Worm (Caenorhabditis elegans) whole organism, young adult: ENCODE results near the gene T28C12.1.

Experiments
- C17E4.6 ChIP-seq: fragments of 200-800 bp; sonication (Bioruptor generic); IDR thresholded peaks from 2 replicates; pipeline ENCODE4 v1.3.6; 2022; ENCODE audit warnings: missing genetic modification reagents, missing genetic modification characterization, missing compliant biosample characterization
- D2030.7 ChIP-seq: fragments of 200-800 bp; sonication (Bioruptor generic); IDR thresholded peaks from 2 replicates; pipeline ENCODE4 v1.3.6; 2022; ENCODE audit warnings: missing genetic modification reagents, missing genetic modification characterization, missing compliant biosample characterization
- F22D6.2 ChIP-seq: sonication (generic microtip); optimal IDR thresholded peaks from 2 replicates; lab custom pipeline; 2016; ENCODE audit warnings: mild to moderate bottlenecking, missing genetic modification characterization, missing compliant biosample characterization
- F39B2.1 ChIP-seq: fragments of 200-800 bp; sonication (Bioruptor generic); IDR thresholded peaks from 2 replicates; pipeline ENCODE4 v1.3.6; 2022; ENCODE audit warnings: missing genetic modification reagents, missing genetic modification characterization, missing compliant biosample characterization
- F52B5.7 ChIP-seq: sonication (generic microtip); optimal IDR thresholded peaks from 2 replicates; lab custom pipeline; 2016; ENCODE audit warnings: mild to moderate bottlenecking, missing genetic modification characterization, missing compliant biosample characterization
- K11D2.4 ChIP-seq: fragments of 200-800 bp; sonication (Bioruptor generic); IDR thresholded peaks from 2 replicates; pipeline ENCODE4 v1.3.6; 2022; ENCODE audit warnings: missing genetic modification reagents, missing genetic modification characterization, missing compliant biosample characterization
- K12H6.12 ChIP-seq: fragments of 200-800 bp; sonication (Bioruptor generic); optimal IDR thresholded peaks from 2 replicates; lab custom pipeline; 2018; ENCODE audit warnings: mild to moderate bottlenecking, missing genetic modification characterization, missing compliant biosample characterization
- T07F8.4 ChIP-seq: sonication (generic microtip); optimal IDR thresholded peaks from 2 replicates; lab custom pipeline; 2016; ENCODE audit warnings: mild to moderate bottlenecking, missing genetic modification characterization, moderate library complexity, missing compliant biosample characterization
- T26A5.8 ChIP-seq: sonication (generic microtip); optimal IDR thresholded peaks from 2 replicates; lab custom pipeline; 2016; ENCODE audit warnings: missing genetic modification characterization, missing compliant biosample characterization
- Y56A3A.18 ChIP-seq: fragments of 200-800 bp; sonication (Bioruptor generic); IDR thresholded peaks from 2 replicates; pipeline ENCODE4 v1.3.6; 2022; ENCODE audit warnings: missing genetic modification reagents, missing genetic modification characterization, missing compliant biosample characterization
- Y79H2A.3 ChIP-seq: fragments of 200-800 bp; sonication (Bioruptor generic); conservative IDR thresholded peaks from 2 replicates; pipeline ENCODE4 v1.3.6; 2022; ENCODE audit warnings: missing genetic modification reagents, missing genetic modification characterization, missing compliant biosample characterization
- aptf-2 ChIP-seq: fragments of 200-800 bp; sonication (Bioruptor generic); conservative IDR thresholded peaks from 2 replicates; pipeline ENCODE4 v1.3.6; 2022; ENCODE audit warnings: missing genetic modification reagents, missing genetic modification characterization, missing compliant biosample characterization
- bed-1 ChIP-seq: fragments of 200-800 bp; sonication (Bioruptor generic); IDR thresholded peaks from 2 replicates; pipeline ENCODE4 v1.3.6; 2022; ENCODE audit warnings: missing genetic modification reagents, missing genetic modification characterization, missing compliant biosample characterization
- chd-7 ChIP-seq: sonication (generic microtip); optimal IDR thresholded peaks from 2 replicates; lab custom pipeline; 2016; ENCODE audit warnings: mild to moderate bottlenecking, missing genetic modification characterization, moderate library complexity, missing compliant biosample characterization
- dpl-1 ChIP-seq: fragments of 150-350 bp; optimal IDR thresholded peaks from 2 replicates; lab custom pipeline; 2014; ENCODE audit warnings: missing biosample characterization, missing genetic modification reagents, missing genetic modification characterization
- him-1 ChIP-seq: sonication (generic microtip); optimal IDR thresholded peaks from 2 replicates; lab custom pipeline; 2016; ENCODE audit warnings: missing genotype, missing genetic modification reagents, missing genetic modification characterization, missing compliant biosample characterization
- hlh-12 ChIP-seq: sonication (generic microtip); optimal IDR thresholded peaks from 2 replicates; lab custom pipeline; 2016; ENCODE audit warnings: missing genetic modification characterization, missing compliant biosample characterization
- hmg-1.2 ChIP-seq: fragments of 200-800 bp; sonication (Bioruptor generic); IDR thresholded peaks from 2 replicates; pipeline ENCODE4 v1.3.6; 2022; ENCODE audit warnings: missing genetic modification reagents, missing genetic modification characterization, missing compliant biosample characterization
- lin-40 ChIP-seq: sonication (generic microtip); optimal IDR thresholded peaks from 2 replicates; lab custom pipeline; 2016; ENCODE audit warnings: missing genetic modification characterization, mild to moderate bottlenecking, missing compliant biosample characterization, missing genotype, missing genetic modification reagents
- lsl-1 ChIP-seq: fragments of 200-800 bp; sonication (Bioruptor generic); optimal IDR thresholded peaks from 2 replicates; lab custom pipeline; 2018; ENCODE audit warnings: mild to moderate bottlenecking, missing genetic modification characterization, moderate library complexity, missing compliant biosample characterization
- madf-10 ChIP-seq: sonication (generic microtip); optimal IDR thresholded peaks from 2 replicates; lab custom pipeline; 2016; ENCODE audit warnings: mild to moderate bottlenecking, missing genetic modification characterization, missing compliant biosample characterization
- madf-3 ChIP-seq: fragments of 200-800 bp; sonication (Bioruptor generic); IDR thresholded peaks from 2 replicates; pipeline ENCODE4 v1.3.6; 2022; ENCODE audit warnings: missing genetic modification reagents, missing genetic modification characterization, missing compliant biosample characterization
- mes-4 ChIP-seq: sonication (generic microtip); optimal IDR thresholded peaks from 2 replicates; lab custom pipeline; 2016; ENCODE audit warnings: missing genotype, missing genetic modification characterization, missing compliant biosample characterization
- nfya-2 ChIP-seq: fragments of 200-800 bp; sonication (Bioruptor generic); IDR thresholded peaks from 2 replicates; pipeline ENCODE4 v1.3.6; 2022; ENCODE audit warnings: missing genetic modification reagents, missing genetic modification characterization, missing compliant biosample characterization
- nhr-80 ChIP-seq: sonication (generic microtip); optimal IDR thresholded peaks from 2 replicates; lab custom pipeline; 2016; ENCODE audit warnings: missing genetic modification characterization, missing compliant biosample characterization
- pbrm-1 ChIP-seq: fragments of 200-800 bp; sonication (Bioruptor generic); IDR thresholded peaks from 2 replicates; pipeline ENCODE4 v1.3.6; 2022; ENCODE audit warnings: missing genetic modification reagents, missing genetic modification characterization, missing compliant biosample characterization
- rcor-1 ChIP-seq: fragments of 200-800 bp; sonication (Bioruptor generic); IDR thresholded peaks from 2 replicates; pipeline ENCODE4 v1.3.6; 2022; ENCODE audit warnings: missing genetic modification reagents, missing genetic modification characterization, missing compliant biosample characterization
- snpc-1.3 ChIP-seq: sonication (generic microtip); optimal IDR thresholded peaks from 2 replicates; lab custom pipeline; 2017; ENCODE audit warnings: missing genetic modification characterization, mild to moderate bottlenecking, missing compliant biosample characterization, antibody characterized with exemption, moderate library complexity, missing genotype, missing genetic modification reagents; ENCODE audit not compliant: insufficient read depth
- sptf-2 ChIP-seq: fragments of 200-800 bp; sonication (Bioruptor generic); optimal IDR thresholded peaks from 2 replicates; lab custom pipeline; 2018; ENCODE audit warnings: mild to moderate bottlenecking, missing genetic modification characterization, missing compliant biosample characterization
- xnd-1 ChIP-seq: sonication (generic microtip); optimal IDR thresholded peaks from 2 replicates; lab custom pipeline; 2016; ENCODE audit warnings: missing genotype, missing genetic modification reagents, missing genetic modification characterization, missing compliant biosample characterization
- ztf-26 ChIP-seq: sonication (generic microtip); optimal IDR thresholded peaks from 2 replicates; lab custom pipeline; 2017; ENCODE audit warnings: missing genetic modification characterization, missing compliant biosample characterization

The T28C12.1 gene

DNA sequence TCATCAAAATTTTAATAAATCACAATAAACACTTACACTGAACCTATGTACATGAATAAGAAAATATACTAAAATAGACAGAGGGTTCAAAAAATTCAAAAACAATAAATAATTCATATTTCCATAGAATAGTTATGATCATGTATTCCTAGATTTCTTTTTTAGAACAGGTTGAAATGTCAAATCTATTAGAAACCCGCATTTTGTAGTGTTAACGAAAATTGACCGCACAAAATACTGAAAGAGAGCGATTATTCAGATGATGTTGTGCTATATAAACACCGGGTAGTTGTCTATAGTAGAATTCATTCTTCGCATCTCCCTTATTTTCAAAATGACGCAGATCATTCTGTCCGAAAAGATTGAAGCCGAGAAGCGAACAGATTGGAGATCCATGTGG lies at the start of gene T28C12.1:
Gene T28C12.1, plus strand, starts transcription at position 301 of the 400 bp plus-strand sequence.
- no peak for TF ChIP-seq hmg-1.2 (GFP tag; lab: Robert Waterston, UW)
- TF ChIP-seq hlh-12 (tag; lab: Kevin White, UChicago), result no peak
- TF ChIP-seq Y56A3A.18 (GFP tag; lab: Robert Waterston, UW), result no peak
- no peak for TF ChIP-seq lin-40 (tag; lab: Kevin White, UChicago)
- no peak for TF ChIP-seq T26A5.8 (tag; lab: Kevin White, UChicago)
- no peak for TF ChIP-seq D2030.7 (GFP tag; lab: Robert Waterston, UW)
- no peak for TF ChIP-seq him-1
- no peak for TF ChIP-seq pbrm-1 (GFP tag; lab: Robert Waterston, UW)
- TF ChIP-seq madf-3 (GFP tag; lab: Robert Waterston, UW), result no peak
- TF ChIP-seq F39B2.1 (GFP tag; lab: Robert Waterston, UW), result no peak
- TF ChIP-seq C17E4.6, result no peak

DNA sequence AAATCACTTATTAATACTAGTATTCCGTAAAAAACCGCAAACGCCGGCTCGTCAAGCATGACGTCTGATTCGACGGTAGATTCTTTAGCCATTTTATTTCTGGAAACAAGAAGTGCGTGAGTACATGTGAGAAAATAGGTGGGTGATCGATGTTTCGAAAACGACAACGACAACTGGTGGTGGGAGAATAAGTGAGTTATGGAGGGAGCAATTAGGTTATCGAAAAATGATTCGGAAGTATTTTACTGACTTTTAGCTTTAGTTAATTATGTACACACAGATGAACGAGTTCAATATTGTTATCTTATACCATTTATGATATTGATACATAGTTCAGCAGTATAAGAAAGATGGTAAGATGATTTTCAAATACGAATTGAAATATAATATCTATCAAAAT lies 45.4 kb upstream of the T28C12.1 start, which contains the start of gene srn-1:
Gene srn-1, minus strand, starts transcription at position 101 of the 400 bp plus-strand sequence.
- TF ChIP-seq snpc-1.3, result no peak
- no peak for TF ChIP-seq mes-4
- no peak for TF ChIP-seq chd-7 (tag; lab: Kevin White, UChicago)
- no peak for TF ChIP-seq dpl-1
- TF ChIP-seq madf-10 (tag; lab: Kevin White, UChicago), result no peak
- TF ChIP-seq Y79H2A.3 (GFP tag; lab: Robert Waterston, UW), result no peak
- no peak for TF ChIP-seq sptf-2 (GFP tag; lab: Kevin White, UChicago)
- TF ChIP-seq T26A5.8 (tag; lab: Kevin White, UChicago), result no peak
- no peak for TF ChIP-seq nfya-2
- no peak for TF ChIP-seq xnd-1 (tag; lab: Kevin White, UChicago)
- no peak for TF ChIP-seq Y56A3A.18 (GFP tag; lab: Robert Waterston, UW)
- no peak for TF ChIP-seq rcor-1 (GFP tag; lab: Robert Waterston, UW)
- TF ChIP-seq pbrm-1 (GFP tag; lab: Robert Waterston, UW), result no peak
- no peak for TF ChIP-seq ztf-26
- TF ChIP-seq bed-1 (GFP tag; lab: Robert Waterston, UW), result no peak
- TF ChIP-seq F52B5.7 (tag; lab: Kevin White, UChicago), result no peak
- TF ChIP-seq lsl-1 (GFP tag; lab: Kevin White, UChicago), result no peak
- TF ChIP-seq madf-3 (GFP tag; lab: Robert Waterston, UW), result no peak
- TF ChIP-seq, all 124 proteins: peak for 0

DNA sequence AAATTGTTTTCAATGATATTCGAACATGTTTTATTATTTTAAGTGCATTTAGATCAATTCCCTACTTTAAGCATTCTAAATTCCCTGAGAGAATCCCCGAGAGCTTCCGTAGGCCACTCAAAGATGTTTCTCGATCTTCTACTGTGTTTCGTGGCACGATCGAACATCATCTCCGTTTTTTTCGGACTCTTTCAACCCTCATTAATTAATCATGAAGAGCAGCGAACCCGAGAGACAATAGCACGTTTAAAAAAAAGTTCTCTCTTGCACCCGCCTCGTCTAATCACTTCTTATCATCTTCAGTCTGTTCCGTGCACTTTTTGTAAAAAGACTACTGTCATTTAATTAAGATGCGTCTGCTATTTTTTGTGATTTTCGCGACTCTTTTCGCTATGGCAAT lies 43.1 kb upstream of the T28C12.1 start, which contains the start of gene K12B6.11:
Gene K12B6.11, plus strand, starts transcription at position 301 of the 400 bp plus-strand sequence.
- no peak for TF ChIP-seq T07F8.4
- TF ChIP-seq nhr-80, result peak; percentile 33

DNA sequence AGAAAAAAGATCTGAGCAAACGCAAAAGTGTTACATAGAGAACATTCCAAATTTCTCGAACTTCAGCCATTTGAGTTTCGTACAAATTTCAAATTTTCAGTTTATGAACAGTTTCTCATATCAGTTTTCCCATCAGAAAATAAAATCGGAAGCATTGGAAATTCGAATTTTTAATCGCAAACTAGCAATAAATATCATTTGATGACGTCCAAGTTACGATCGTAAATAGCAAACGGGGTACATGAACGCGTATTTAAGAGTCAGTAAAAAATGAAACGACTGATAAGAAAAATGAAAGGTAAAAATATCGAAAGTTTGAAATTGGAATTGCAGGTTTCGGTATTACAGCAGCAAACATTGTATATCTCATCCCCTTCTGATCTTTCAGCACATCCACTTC lies 40.4 kb upstream of the T28C12.1 start:
- TF ChIP-seq xnd-1 (tag; lab: Kevin White, UChicago) (no peak), nhr-80 (peak; percentile 22)
- TF ChIP-seq, all 124 proteins: peak for 1

DNA sequence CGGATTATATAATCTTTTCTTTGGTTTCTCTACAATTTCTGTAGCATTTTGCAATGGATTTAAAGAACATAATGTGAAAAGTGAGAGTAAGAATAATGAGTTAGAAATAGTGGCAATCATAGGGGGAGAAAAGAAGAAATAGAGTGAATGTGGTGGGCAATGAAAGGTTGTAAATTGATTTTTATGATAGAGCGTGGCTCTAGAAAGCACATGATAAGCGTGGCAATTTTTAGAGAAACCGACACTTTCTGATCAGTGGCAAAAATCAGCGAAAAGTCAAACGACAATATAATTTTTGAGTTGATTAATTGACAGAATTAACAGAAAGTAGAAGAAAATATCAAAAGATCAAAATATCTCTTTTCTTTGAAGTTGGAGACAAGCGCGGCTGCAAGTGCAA lies 39.3 kb upstream of the T28C12.1 start, which contains the start of gene K12B6.9:
Gene K12B6.9, minus strand, starts transcription at position 266 of the 400 bp plus-strand sequence.
- TF ChIP-seq nhr-80 (peak; percentile 82), F22D6.2 (tag; lab: Kevin White, UChicago) (no peak), aptf-2 (GFP tag; lab: Robert Waterston, UW) (no peak), K12H6.12 (no peak), K11D2.4 (no peak), nfya-2 (no peak), madf-10 (tag; lab: Kevin White, UChicago) (no peak)
